Worm (Caenorhabditis elegans) whole organism, dauer: ENCODE measurements around the gene perm-1.

Experiments
- unc-62 ChIP-seq: sonication (generic microtip); optimal IDR thresholded peaks from 2 replicates; lab custom pipeline; 2017; ENCODE audit warnings: missing biosample characterization, missing genetic modification reagents, missing genetic modification characterization

The perm-1 gene

ce11 chrII:7860221-7860928 lies 20.2 kb upstream of the perm-1 start, which contains the start of gene lin-5:
TSS of gene lin-5 (plus strand) at chrII:7860574.
- TF ChIP-seq unc-62 (GFP tag; lab: Kevin White, UChicago) = no peak

ce11 chrII:7863480-7864125 lies 17.0 kb upstream of the perm-1 start:
- TF ChIP-seq unc-62 (GFP tag; lab: Kevin White, UChicago) = no peak

- TF ChIP-seq unc-62 (GFP tag; lab: Kevin White, UChicago) = no peak
Observed at ce11 chrII:7864207-7864606, 16.4 kb upstream of the perm-1 start, which contains the start of gene ostb-1. TSS of gene ostb-1 (plus strand) at chrII:7864507.

- no peak for TF ChIP-seq unc-62 (GFP tag; lab: Kevin White, UChicago)
Observed at ce11 chrII:7864892-7865291, 15.7 kb upstream of the perm-1 start.

ce11 chrII:7866081-7866480 lies 14.5 kb upstream of the perm-1 start:
- no peak for TF ChIP-seq unc-62 (GFP tag; lab: Kevin White, UChicago)

ce11 chrII:7870062-7870461 lies 10.6 kb upstream of the perm-1 start, which contains the start of gene ztf-17:
TSS of gene ztf-17 (minus strand) at chrII:7870162.
- no peak for TF ChIP-seq unc-62 (GFP tag; lab: Kevin White, UChicago)

ce11 chrII:7870632-7871031 lies 10.0 kb upstream of the perm-1 start:
- TF ChIP-seq unc-62 (GFP tag; lab: Kevin White, UChicago) = no peak

ce11 chrII:7873843-7874372 lies 6.7 kb upstream of the perm-1 start, which contains the start of gene T01H3.3:
TSS of gene T01H3.3 (minus strand) at chrII:7873893.
- TF ChIP-seq unc-62 (GFP tag; lab: Kevin White, UChicago) = no peak

- no peak for TF ChIP-seq unc-62 (GFP tag; lab: Kevin White, UChicago)
Observed at ce11 chrII:7877744-7878468, 2.7 kb upstream of the perm-1 start, which contains the start of gene T01H3.2. TSS of gene T01H3.2 (minus strand) at chrII:7877994.

- no peak for TF ChIP-seq unc-62 (GFP tag; lab: Kevin White, UChicago)
Observed at ce11 chrII:7879266-7879718, 1.3 kb upstream of the perm-1 start, which contains the start of the genes vha-4 and T01H3.5. TSS of gene vha-4 (minus strand) at chrII:7879316. TSS of gene T01H3.5 (plus strand) at chrII:7879616.

ce11 chrII:7884898-7885297 lies 4.3 kb downstream of the perm-1 start:
- TF ChIP-seq unc-62 (GFP tag; lab: Kevin White, UChicago) = no peak

- no peak for TF ChIP-seq unc-62 (GFP tag; lab: Kevin White, UChicago)
Observed at ce11 chrII:7887295-7887694, 6.7 kb downstream of the perm-1 start.

ce11 chrII:7888759-7889158 lies 8.1 kb downstream of the perm-1 start:
- no peak for TF ChIP-seq unc-62 (GFP tag; lab: Kevin White, UChicago)

ce11 chrII:7889321-7889720 lies 8.7 kb downstream of the perm-1 start:
- no peak for TF ChIP-seq unc-62 (GFP tag; lab: Kevin White, UChicago)

- no peak for TF ChIP-seq unc-62 (GFP tag; lab: Kevin White, UChicago)
Observed at ce11 chrII:7891869-7892615, 11.4 kb downstream of the perm-1 start.
